Fruit fly (Drosophila melanogaster): ENCODE data around the gene slx1.

Gene slx1

dm6 chr3R:4663068-4663467 lies 21.3 kb downstream of the slx1 start (continued):
- no peak for TF ChIP-seq Ets97D (GFP tag; optimal IDR thresholded peaks at IDR 0.05)
- TF ChIP-seq CG8944 (GFP tag; optimal IDR thresholded peaks at IDR 0.05), result peak; percentile 28
- TF ChIP-seq chinmo (GFP tag; IDR thresholded peaks at IDR 0.05; ENCODE audit: partially characterized antibody), result no peak
- TF ChIP-seq hb (GFP tag; IDR thresholded peaks at IDR 0.05; ENCODE audit: partially characterized antibody), result no peak
- TF ChIP-seq luna (GFP tag; optimal IDR thresholded peaks at IDR 0.05), result no peak
- peak; percentile 35 for TF ChIP-seq NfI (GFP tag; optimal IDR thresholded peaks at IDR 0.05)
- TF ChIP-seq CG6683 (GFP tag; optimal IDR thresholded peaks at IDR 0.05), result peak; percentile 51
- peak; percentile 24 for TF ChIP-seq CG16815 (GFP tag; optimal IDR thresholded peaks at IDR 0.05)
- peak; percentile 39 for TF ChIP-seq lilli (GFP tag; optimal IDR thresholded peaks at IDR 0.05)
- TF ChIP-seq Vsx1 (GFP tag; optimal IDR thresholded peaks at IDR 0.05), result peak; percentile 88
- TF ChIP-seq CG4404 (GFP tag; IDR thresholded peaks at IDR 0.05), result peak; percentile 83
- TF ChIP-seq CG17186 (GFP tag; optimal IDR thresholded peaks at IDR 0.05), result peak; percentile 32
- TF ChIP-seq CG10543 (GFP tag; optimal IDR thresholded peaks at IDR 0.05), result no peak
- TF ChIP-seq CG34376 (GFP tag; optimal IDR thresholded peaks at IDR 0.05), result no peak
- peak; percentile 51 for TF ChIP-seq CG9817 (tag; optimal IDR thresholded peaks at IDR 0.05)
- no peak for TF ChIP-seq Lim3 (GFP tag; IDR thresholded peaks at IDR 0.05)
- TF ChIP-seq stwl (tag; optimal IDR thresholded peaks at IDR 0.05), result peak; percentile 59
- TF ChIP-seq CG2116 (GFP tag; optimal IDR thresholded peaks at IDR 0.05), result peak; percentile 25
- TF ChIP-seq CG11247 (GFP tag; IDR thresholded peaks at IDR 0.05), result peak; percentile 53
- no peak for TF ChIP-seq zfh2 (GFP tag; optimal IDR thresholded peaks at IDR 0.05)
- peak; percentile 60; the same call in 1 of the 2 replicates for TF ChIP-seq peb (GFP tag; IDR thresholded peaks at IDR 0.05)
- TF ChIP-seq CG1647 (GFP tag; optimal IDR thresholded peaks at IDR 0.05), result peak; percentile 64
- no peak for TF ChIP-seq Hr39 (optimal IDR thresholded peaks at IDR 0.05)
- no peak for TF ChIP-seq Tbp (GFP tag; optimal IDR thresholded peaks at IDR 0.05)
- peak; percentile 83 for TF ChIP-seq HLH3B (GFP tag; IDR thresholded peaks at IDR 0.05)
- TF ChIP-seq CG5953 (GFP tag; IDR thresholded peaks at IDR 0.05), result no peak; the same call in 1 of the 2 replicates
- TF ChIP-seq run (tag; optimal IDR thresholded peaks at IDR 0.05), result peak; percentile 29
- TF ChIP-seq sob (GFP tag; IDR thresholded peaks at IDR 0.05), result peak; percentile 73
- TF ChIP-seq CG4424 (GFP tag; optimal IDR thresholded peaks at IDR 0.05), result peak; percentile 92
- no peak for TF ChIP-seq CG8478 (optimal IDR thresholded peaks at IDR 0.05)
- 0 out of 2 replicates have a peak, but pooled peaks have one; percentile 5 for TF ChIP-seq Oaz (GFP tag; IDR thresholded peaks at IDR 0.05)
- TF ChIP-seq Rfx (GFP tag; IDR thresholded peaks at IDR 0.05), result peak; percentile 62
- peak; percentile 81 for TF ChIP-seq gce (GFP tag; IDR thresholded peaks at IDR 0.05)
- peak; percentile 77 for TF ChIP-seq dysf (GFP tag; IDR thresholded peaks at IDR 0.05)
- peak; percentile 81 for TF ChIP-seq lab (GFP tag; optimal IDR thresholded peaks at IDR 0.05)
- TF ChIP-seq ATbp (GFP tag; optimal IDR thresholded peaks at IDR 0.05), result peak; percentile 84
- TF ChIP-seq sisA (GFP tag; IDR thresholded peaks at IDR 0.05), result peak; percentile 88
- TF ChIP-seq CG15696 (tag; optimal IDR thresholded peaks at IDR 0.05), result peak; percentile 93
- no peak for TF ChIP-seq CG7786 (GFP tag; optimal IDR thresholded peaks at IDR 0.05)
- TF ChIP-seq Taf1 (GFP tag; IDR thresholded peaks at IDR 0.05), result 0 out of 2 replicates have a peak, but pooled peaks have one; percentile 10
- TF ChIP-seq CG9797 (GFP tag; optimal IDR thresholded peaks at IDR 0.05), result no peak
- TF ChIP-seq repo (GFP tag; optimal IDR thresholded peaks at IDR 0.05), result peak; percentile 37
- peak; percentile 66 for TF ChIP-seq zf30C (GFP tag; optimal IDR thresholded peaks at IDR 0.05)
- peak; percentile 58 for TF ChIP-seq BtbVII (GFP tag; optimal IDR thresholded peaks at IDR 0.05)
- TF ChIP-seq lov (optimal IDR thresholded peaks at IDR 0.05), result no peak
- peak; percentile 91 for TF ChIP-seq lov (GFP tag; IDR thresholded peaks at IDR 0.05)
- no peak for TF ChIP-seq cad (GFP tag; optimal IDR thresholded peaks at IDR 0.05)
- no peak; the same call in 2 of the 3 replicates for TF ChIP-seq jigr1 (GFP tag; IDR thresholded peaks at IDR 0.05)
- peak; percentile 93 for TF ChIP-seq CG17359 (tag; optimal IDR thresholded peaks at IDR 0.05)
- peak; percentile 14; the same call in 1 of the 2 replicates for TF ChIP-seq Ravus (GFP tag; IDR thresholded peaks at IDR 0.05)
- TF ChIP-seq jing (GFP tag; optimal IDR thresholded peaks at IDR 0.05), result peak; percentile 62
- no peak for TF ChIP-seq ato (GFP tag; IDR thresholded peaks at IDR 0.05; ENCODE audit: partially characterized antibody)
